Worm (Caenorhabditis elegans): ENCODE data around the gene srt-40.

Gene srt-40

DNA sequence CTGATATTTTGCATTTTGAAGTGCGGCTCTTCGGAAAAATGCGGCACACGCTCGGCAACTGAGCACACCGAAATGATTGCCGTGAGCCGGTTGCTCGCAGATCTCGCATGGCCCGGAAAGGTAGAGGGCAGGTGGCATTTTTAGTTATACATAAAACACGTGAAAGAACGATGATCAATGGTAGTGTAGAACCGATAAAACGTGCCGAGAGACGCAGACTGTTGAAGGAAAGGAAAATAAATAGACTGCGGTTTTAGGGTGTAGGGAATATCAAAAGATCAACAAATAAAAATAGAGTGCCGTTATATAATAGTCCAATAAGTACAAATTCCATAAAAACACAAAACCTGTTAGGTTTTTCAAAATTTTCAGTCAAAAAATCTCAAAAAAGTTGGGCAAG, 5.9 kb upstream of the srt-40 start, which contains the start of gene nhr-133:
TSS of gene nhr-133 (minus strand) at position 183 of the 400 bp plus-strand sequence.
- no peak for TF ChIP-seq mab-5 (tag; optimal IDR thresholded peaks at IDR 0.05)
- peak; percentile 7 for TF ChIP-seq nhr-129 (tag; optimal IDR thresholded peaks at IDR 0.05)
- no peak for TF ChIP-seq nhr-25 (tag; optimal IDR thresholded peaks at IDR 0.05)
- TF ChIP-seq ceh-82 (tag; optimal IDR thresholded peaks at IDR 0.05) = no peak
- peak; percentile 73 for TF ChIP-seq sma-9 (GFP tag; optimal IDR thresholded peaks at IDR 0.05)
- TF ChIP-seq sma-9 (tag; optimal IDR thresholded peaks at IDR 0.05) = no peak
- no peak for TF ChIP-seq C34F6.9 (tag; optimal IDR thresholded peaks at IDR 0.05)
- peak; percentile 23 for TF ChIP-seq fos-1 (tag; optimal IDR thresholded peaks at IDR 0.05)
- TF ChIP-seq ceh-16 (tag; optimal IDR thresholded peaks at IDR 0.05) = no peak
- TF ChIP-seq sma-3 (GFP tag; optimal IDR thresholded peaks at IDR 0.05) = no peak
- no peak for TF ChIP-seq zag-1 (tag; optimal IDR thresholded peaks at IDR 0.05)
- no peak for TF ChIP-seq nhr-23 (tag; optimal IDR thresholded peaks at IDR 0.05)
- TF ChIP-seq ztf-11 (tag; optimal IDR thresholded peaks at IDR 0.05) = no peak
- TF ChIP-seq F13H6.1 (tag; optimal IDR thresholded peaks at IDR 0.05) = peak; percentile 3
- TF ChIP-seq lsy-2 (tag; optimal IDR thresholded peaks at IDR 0.05) = no peak
- TF ChIP-seq snpc-4 (tag; optimal IDR thresholded peaks at IDR 0.05) = no peak
- peak; percentile 38 for TF ChIP-seq crh-2 (tag; optimal IDR thresholded peaks at IDR 0.05)
- TF ChIP-seq elt-1 (tag; optimal IDR thresholded peaks at IDR 0.05) = no peak
- no peak for TF ChIP-seq lin-11 (tag; optimal IDR thresholded peaks at IDR 0.05)
- TF ChIP-seq skn-1 (tag; optimal IDR thresholded peaks at IDR 0.05) = no peak
- TF ChIP-seq lin-39 (tag; optimal IDR thresholded peaks at IDR 0.05) = no peak
- no peak for TF ChIP-seq ama-1 (optimal IDR thresholded peaks at IDR 0.05)
- no peak for TF ChIP-seq ztf-1 (GFP tag; conservative IDR thresholded peaks at IDR 0.05)

DNA sequence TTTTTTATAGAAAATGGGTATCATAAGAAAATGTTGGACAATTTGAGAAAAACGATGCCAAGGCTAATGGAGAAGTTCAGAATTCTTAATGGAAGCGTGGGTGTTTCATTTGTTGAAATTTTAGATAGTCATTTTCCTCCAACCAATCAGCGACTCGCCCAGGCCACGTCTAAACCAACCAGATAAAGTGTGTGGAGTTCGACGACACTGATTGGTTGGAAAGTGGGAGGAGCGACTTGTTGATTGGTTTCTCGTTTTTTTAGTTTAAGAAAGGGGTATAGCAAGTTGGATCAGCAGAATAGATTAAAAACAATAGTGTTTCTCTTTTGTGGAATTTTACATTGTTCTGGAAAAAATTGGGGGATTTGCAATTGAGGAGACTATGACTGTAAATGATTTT, 1.4 kb upstream of the srt-40 start:
- TF ChIP-seq sem-4 (tag; optimal IDR thresholded peaks at IDR 0.05) = no peak

DNA sequence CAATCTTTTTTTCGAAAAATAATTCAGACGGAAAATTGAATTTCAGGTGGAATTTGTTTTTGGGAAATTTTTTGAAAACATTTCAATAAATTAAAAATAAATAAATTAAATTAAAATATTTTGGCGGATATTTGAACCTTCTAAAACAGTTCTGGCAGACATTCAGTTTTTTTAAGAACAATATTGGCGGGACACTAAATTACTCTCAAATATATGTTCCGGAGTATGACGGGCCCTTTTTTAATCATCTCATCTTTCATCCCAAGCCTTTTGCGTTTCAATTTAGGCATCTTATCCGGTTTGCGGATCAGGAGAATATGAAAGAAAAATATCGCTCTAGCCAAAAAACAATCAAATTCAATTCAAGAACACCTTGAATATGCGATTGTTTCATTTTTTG, 720 bp upstream of the srt-40 start, which contains the start of gene svh-11:
TSS of gene svh-11 (plus strand) at position 301 of the 400 bp plus-strand sequence.
- TF ChIP-seq blmp-1 (tag; optimal IDR thresholded peaks at IDR 0.05; ENCODE audit: insufficient read depth) (no peak), sma-3 (GFP tag; optimal IDR thresholded peaks at IDR 0.05) (no peak), nhr-10 (tag; optimal IDR thresholded peaks at IDR 0.05) (no peak), nhr-12 (tag; optimal IDR thresholded peaks at IDR 0.05) (no peak), R02D3.7 (tag; optimal IDR thresholded peaks at IDR 0.05) (no peak), nhr-6 (tag; optimal IDR thresholded peaks at IDR 0.05) (no peak), nhr-129 (tag; optimal IDR thresholded peaks at IDR 0.05) (no peak), gmeb-1 (tag; optimal IDR thresholded peaks at IDR 0.05) (no peak), nhr-77 (tag; optimal IDR thresholded peaks at IDR 0.05) (no peak), skn-1 (tag; optimal IDR thresholded peaks at IDR 0.05) (no peak), mbf-1 (tag; optimal IDR thresholded peaks at IDR 0.05) (no peak), lin-13 (GFP tag; optimal IDR thresholded peaks at IDR 0.05) (no peak), ama-1 (optimal IDR thresholded peaks at IDR 0.05) (no peak), peb-1 (tag; optimal IDR thresholded peaks at IDR 0.05) (no peak), ceh-16 (tag; optimal IDR thresholded peaks at IDR 0.05) (no peak), ceh-82 (tag; optimal IDR thresholded peaks at IDR 0.05) (no peak), nhr-11 (tag; optimal IDR thresholded peaks at IDR 0.05) (no peak), unc-39 (tag; optimal IDR thresholded peaks at IDR 0.05) (no peak), elt-1 (tag; optimal IDR thresholded peaks at IDR 0.05) (no peak), ztf-4 (tag; optimal IDR thresholded peaks at IDR 0.05) (no peak)

DNA sequence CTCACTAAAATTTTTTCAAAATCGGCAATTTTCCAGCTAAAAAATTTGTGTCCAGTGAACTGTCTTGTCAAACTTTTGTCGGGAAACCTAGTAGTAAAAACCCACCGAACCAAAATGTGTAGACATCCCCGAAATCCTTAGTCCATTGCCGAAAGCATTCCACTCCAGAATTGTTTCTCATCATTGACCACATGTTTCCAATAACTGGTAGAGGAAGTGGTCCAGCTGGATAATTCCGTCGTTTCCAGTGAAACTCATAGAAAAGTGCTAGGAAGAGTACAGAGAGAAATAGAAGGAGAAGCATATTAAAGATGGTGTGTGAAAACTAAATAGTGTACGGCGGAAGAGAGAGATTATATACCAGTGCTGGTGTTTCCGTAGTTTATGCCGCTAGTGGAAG, 2.0 kb downstream of the srt-40 start, which contains the start of gene cyp-33C12:
TSS of gene cyp-33C12 (minus strand) at position 321 of the 400 bp plus-strand sequence.
- TF ChIP-seq ama-1 (optimal IDR thresholded peaks at IDR 0.05) = no peak
- TF ChIP-seq aly-2 (tag; optimal IDR thresholded peaks at IDR 0.05) = no peak

DNA sequence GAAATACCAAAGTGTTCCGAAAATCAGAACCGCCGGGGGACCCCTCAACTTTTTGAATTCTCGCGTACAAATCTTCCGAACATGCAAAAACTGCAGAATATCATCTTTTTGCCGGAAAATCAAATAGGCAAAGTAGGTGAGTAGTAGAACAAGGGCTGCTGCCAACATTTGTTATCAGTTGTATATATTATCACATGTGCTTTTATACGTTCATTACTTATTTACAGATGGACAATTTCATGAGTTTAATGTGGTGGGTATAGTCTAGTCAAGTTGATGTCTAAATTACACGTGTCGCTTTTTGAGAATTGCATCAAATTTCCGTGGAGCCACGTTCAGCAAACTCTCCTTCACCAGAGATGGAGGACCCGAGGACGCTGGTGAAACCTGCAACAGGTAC, 4.8 kb downstream of the srt-40 start, which contains the start of gene cyp-32B1:
TSS of gene cyp-32B1 (minus strand) at position 176 of the 400 bp plus-strand sequence.
- TF ChIP-seq lin-11 (tag; optimal IDR thresholded peaks at IDR 0.05) (no peak), lin-13 (GFP tag; optimal IDR thresholded peaks at IDR 0.05) (no peak), fos-1 (tag; optimal IDR thresholded peaks at IDR 0.05) (peak; percentile 5), nhr-6 (tag; optimal IDR thresholded peaks at IDR 0.05) (no peak), zag-1 (tag; optimal IDR thresholded peaks at IDR 0.05) (no peak), nhr-23 (tag; optimal IDR thresholded peaks at IDR 0.05) (no peak), nhr-25 (tag; optimal IDR thresholded peaks at IDR 0.05) (no peak), nhr-237 (tag; optimal IDR thresholded peaks at IDR 0.05) (no peak)
